Worm (Caenorhabditis elegans) whole organism, L4 larva: ENCODE data around the gene wdr-20.

Experiments
- F49E8.2 ChIP-seq: sonication (generic microtip); optimal IDR thresholded peaks from 2 replicates; lab custom pipeline; 2016; ENCODE audit warnings: missing compliant biosample characterization, mild to moderate bottlenecking, missing genetic modification characterization, borderline replicate concordance
- daf-12 ChIP-seq: fragments of 150-350 bp; optimal IDR thresholded peaks from 2 replicates; lab custom pipeline; 2014; ENCODE audit warnings: missing biosample characterization, missing genetic modification reagents, missing genetic modification characterization
- daf-16 ChIP-seq, 3 experiments: sonication (generic microtip); optimal IDR thresholded peaks; 2 replicates each; lab custom pipeline; 2016 to 2017; ENCODE audit warnings: missing genetic modification characterization in 3 of 3, missing genetic modification reagents in 3 of 3, mild to moderate bottlenecking in 2 of 3, missing compliant biosample characterization in 2 of 3, missing biosample characterization in 1 of 3, moderate library complexity in 1 of 3
- dmd-6 ChIP-seq: fragments of 200-800 bp; sonication (Bioruptor generic); IDR thresholded peaks from 2 replicates; pipeline ENCODE4 v1.3.6; 2022; ENCODE audit warnings: missing genetic modification reagents, missing genetic modification characterization, missing compliant biosample characterization
- dve-1 ChIP-seq: sonication (generic microtip); optimal IDR thresholded peaks from 2 replicates; lab custom pipeline; 2017; ENCODE audit warnings: antibody characterized with exemption, mild to moderate bottlenecking, missing genetic modification characterization, missing compliant biosample characterization; ENCODE audit not compliant: insufficient read depth
- madf-9 ChIP-seq: fragments of 200-800 bp; sonication (Bioruptor generic); conservative IDR thresholded peaks from 2 replicates; pipeline ENCODE4 v1.3.6; 2022; ENCODE audit warnings: missing genetic modification reagents, missing genetic modification characterization, missing compliant biosample characterization
- mdl-1 ChIP-seq, 2 experiments: fragments of 150-350 bp in 1 of 2; sonication (generic microtip) in 1 of 2; optimal IDR thresholded peaks; 2 replicates each; lab custom pipeline; 2014 to 2017; ENCODE audit warnings: missing biosample characterization in 2 of 2, missing genetic modification characterization in 2 of 2
- nhr-102 ChIP-seq: sonication (generic microtip); optimal IDR thresholded peaks from 2 replicates; lab custom pipeline; 2016; ENCODE audit warnings: mild to moderate bottlenecking, missing genetic modification characterization, moderate library complexity, missing compliant biosample characterization
- nhr-11 ChIP-seq: fragments of 150-350 bp; optimal IDR thresholded peaks from 2 replicates; lab custom pipeline; 2014; ENCODE audit warnings: missing biosample characterization, missing genetic modification characterization
- nhr-28 ChIP-seq: fragments of 150-350 bp; optimal IDR thresholded peaks from 2 replicates; lab custom pipeline; 2014; ENCODE audit warnings: missing biosample characterization, missing genetic modification characterization
- nhr-48 ChIP-seq: sonication (generic microtip); optimal IDR thresholded peaks from 2 replicates; lab custom pipeline; 2016; ENCODE audit warnings: mild to moderate bottlenecking, missing genetic modification characterization, missing compliant biosample characterization
- nhr-77 ChIP-seq: fragments of 150-350 bp; optimal IDR thresholded peaks from 2 replicates; lab custom pipeline; 2014; ENCODE audit warnings: missing biosample characterization, missing genetic modification characterization
- pha-4 ChIP-seq, 2 experiments: fragments of 150-350 bp in 1 of 2; fragments of 200-800 bp in 1 of 2; sonication (Bioruptor generic) in 1 of 2; IDR thresholded peaks in 1 of 2; optimal IDR thresholded peaks in 1 of 2; 2 replicates each; pipeline versions ENCODE4 v1.3.6 to Lab custom; 2014 to 2022; ENCODE audit warnings: missing genetic modification characterization in 2 of 2, missing genetic modification reagents in 2 of 2, missing biosample characterization in 1 of 2, missing compliant biosample characterization in 1 of 2
- unc-62 ChIP-seq, 3 experiments: fragments of 150-350 bp in 1 of 3; sonication (generic microtip); optimal IDR thresholded peaks in 2 of 3; peaks in 1 of 3; 1 replicate in 1 of 3; 2 replicates in 2 of 3; lab custom pipeline; 2014 to 2017; ENCODE audit warnings: missing biosample characterization in 3 of 3, missing genetic modification characterization in 3 of 3, missing genetic modification reagents in 3 of 3, missing genotype in 1 of 3

The wdr-20 gene

ce11 chrV:10083999-10084468, 49.9 kb downstream of the wdr-20 start, which contains the start of gene nhr-12:
Gene nhr-12 (minus strand): TSS chrV:10084049.
- peak; percentile 0 for TF ChIP-seq nhr-11
- TF ChIP-seq daf-16 (GFP tag; optimal IDR thresholded peaks at IDR 0.05; lab: Kevin White, UChicago), result no peak
- TF ChIP-seq daf-16 (tag; optimal IDR thresholded peaks at IDR 0.05; lab: Kevin White, UChicago), result peak; percentile 59
- 0 out of 2 replicates have a peak, but pooled peaks have one; percentile 22 for TF ChIP-seq dmd-6
- no peak for TF ChIP-seq pha-4 (GFP tag; IDR thresholded peaks at IDR 0.05; lab: Robert Waterston, UW)
- no peak for TF ChIP-seq pha-4 (tag; optimal IDR thresholded peaks at IDR 0.05; lab: Kevin White, UChicago)
- TF ChIP-seq unc-62 (GFP tag; optimal IDR thresholded peaks at IDR 0.05 in 1 of 2; lab: Kevin White, UChicago), result peak in 1 of 2 experiments; percentile 10
- TF ChIP-seq unc-62 (tag; optimal IDR thresholded peaks at IDR 0.05; lab: Kevin White, UChicago), result no peak
- peak; percentile 10 for TF ChIP-seq nhr-102
- peak; percentile 91 for TF ChIP-seq nhr-28 (tag; lab: Kevin White, UChicago)
- no peak for TF ChIP-seq madf-9 (GFP tag; lab: Robert Waterston, UW)
- TF ChIP-seq dve-1 (tag; lab: Kevin White, UChicago), result peak; percentile 65

ce11 chrV:10081636-10082035, 52.3 kb downstream of the wdr-20 start, which contains the start of gene nhr-205:
Gene nhr-205 (minus strand): TSS chrV:10081776.
- peak; percentile 89 for TF ChIP-seq nhr-77
- no peak for TF ChIP-seq nhr-48 (tag; lab: Kevin White, UChicago)
- TF ChIP-seq nhr-28 (tag; lab: Kevin White, UChicago), result peak; percentile 89
- TF ChIP-seq daf-12 (tag; lab: Kevin White, UChicago), result no peak
- no peak for TF ChIP-seq mdl-1 (tag; optimal IDR thresholded peaks at IDR 0.05; lab: Kevin White, UChicago)

- TF ChIP-seq unc-62 (GFP tag; optimal IDR thresholded peaks at IDR 0.05 in 1 of 2; lab: Kevin White, UChicago) (peak in 1 of 2 experiments; percentile 94), unc-62 (tag; optimal IDR thresholded peaks at IDR 0.05; lab: Kevin White, UChicago) (no peak), F49E8.2 (no peak)
- TF ChIP-seq, all 104 proteins: peak for 1
These were observed 53.1 kb downstream of the wdr-20 start for ce11 chrV:10080905-10081304.
